Fruit fly (Drosophila melanogaster) whole organism, prepupa: ENCODE results near the gene CG10096.
A peak's percentile ranks its signal among the peaks of the same experiment; 100 is the strongest.

ENCODE experiments used
- Blimp-1 ChIP-seq: fragments of 200-800 bp; sonication (Bioruptor generic); optimal IDR thresholded peaks from 3 replicates; lab custom pipeline; 2017; ENCODE audit warnings: missing biosample characterization, missing genetic modification characterization, mild to moderate bottlenecking, moderate library complexity, missing genetic modification reagents
- CG11294 ChIP-seq: fragments of 200-800 bp; sonication (Bioruptor generic); IDR thresholded peaks from 2 replicates; pipeline ENCODE4 v1.3.6; 2022; ENCODE audit warnings: missing biosample characterization, missing genetic modification characterization
- CG1621 ChIP-seq: fragments of 200-800 bp; sonication (Bioruptor generic); optimal IDR thresholded peaks from 3 replicates; lab custom pipeline; 2018; ENCODE audit warnings: missing biosample characterization, mild to moderate bottlenecking, missing genetic modification characterization
- CG34406 ChIP-seq: fragments of 200-800 bp; sonication (Bioruptor generic); optimal IDR thresholded peaks from 3 replicates; lab custom pipeline; 2016; ENCODE audit warnings: missing biosample characterization, missing genetic modification characterization
- CG6808 ChIP-seq: fragments of 200-800 bp; sonication (Bioruptor generic); optimal IDR thresholded peaks from 3 replicates; lab custom pipeline; 2017; ENCODE audit warnings: missing biosample characterization, missing genetic modification characterization, mild to moderate bottlenecking, moderate library complexity, missing genetic modification reagents
- CG9139 ChIP-seq: fragments of 200-800 bp; sonication (Bioruptor generic); optimal IDR thresholded peaks from 3 replicates; lab custom pipeline; 2017; ENCODE audit warnings: missing biosample characterization, mild to moderate bottlenecking, missing genetic modification characterization
- OdsH ChIP-seq: fragments of 200-800 bp; sonication (Bioruptor generic); optimal IDR thresholded peaks from 3 replicates; lab custom pipeline; 2016; ENCODE audit warnings: missing biosample characterization, missing genetic modification characterization
- Sox102F ChIP-seq: fragments of 200-800 bp; sonication (Bioruptor generic); optimal IDR thresholded peaks from 2 replicates; lab custom pipeline; 2016; ENCODE audit warnings: missing biosample characterization, mild to moderate bottlenecking, missing genetic modification characterization
- Sox14 ChIP-seq: fragments of 200-800 bp; sonication (Bioruptor generic); optimal IDR thresholded peaks from 3 replicates; lab custom pipeline; 2016; ENCODE audit warnings: missing biosample characterization, missing genetic modification characterization
- Sox15 ChIP-seq: fragments of 200-800 bp; sonication (Bioruptor generic); optimal IDR thresholded peaks from 3 replicates; lab custom pipeline; 2016; ENCODE audit warnings: missing biosample characterization, missing genetic modification characterization
- salr ChIP-seq, 2 experiments: fragments of 200-800 bp; sonication (Bioruptor generic); optimal IDR thresholded peaks; 3 replicates each; lab custom pipeline; 2016 to 2018; ENCODE audit warnings: missing biosample characterization in 2 of 2, missing genetic modification characterization in 2 of 2, mild to moderate bottlenecking in 1 of 2
- vri ChIP-seq: fragments of 200-800 bp; sonication (Bioruptor generic); optimal IDR thresholded peaks from 3 replicates; lab custom pipeline; 2016; ENCODE audit warnings: missing biosample characterization, mild to moderate bottlenecking, missing genetic modification characterization

- TF ChIP-seq Sox15 (GFP tag; lab: Kevin White, UChicago) (no peak), OdsH (GFP tag; lab: Kevin White, UChicago) (no peak), Sox14 (GFP tag; lab: Kevin White, UChicago) (no peak), Blimp-1 (GFP tag; lab: Kevin White, UChicago) (no peak), CG11294 (GFP tag; lab: Robert Waterston, UW) (no peak), salr (GFP tag; optimal IDR thresholded peaks at IDR 0.05; lab: Kevin White, UChicago) (no peak), CG1621 (no peak), CG9139 (GFP tag; lab: Kevin White, UChicago) (no peak), Sox102F (no peak), vri (GFP tag; lab: Kevin White, UChicago) (peak; percentile 44), CG34406 (GFP tag; lab: Kevin White, UChicago) (no peak), CG6808 (GFP tag; lab: Kevin White, UChicago) (no peak)
Observed at dm6 chr3R:12398620-12399247, 3.0 kb upstream of the CG10096 start, which contains the start of gene Cyp9f3.
